Fruit fly (Drosophila melanogaster): ENCODE measurements around the gene CG14628.

dm6 chrX:1103833-1104232 lies 41.6 kb upstream of the CG14628 start:
- TF ChIP-seq bab1 (GFP tag; optimal IDR thresholded peaks at IDR 0.05) (no peak), CG11617 (GFP tag; optimal IDR thresholded peaks at IDR 0.05) (no peak), Mnt (GFP tag; optimal IDR thresholded peaks at IDR 0.05) (no peak), tj (GFP tag; optimal IDR thresholded peaks at IDR 0.05) (no peak), CG12768 (GFP tag; optimal IDR thresholded peaks at IDR 0.05) (no peak), Crg-1 (GFP tag; optimal IDR thresholded peaks at IDR 0.05) (no peak)

Data from whole organism, adult.